Worm (Caenorhabditis elegans) whole organism, early embryonic: ENCODE results near the gene srlf-16.

Experiments used
- aly-1 ChIP-seq: sonication (generic microtip); optimal IDR thresholded peaks from 2 replicates; lab custom pipeline; 2016; ENCODE audit warnings: missing genetic modification characterization, missing compliant biosample characterization
- ama-1 ChIP-seq: fragments of 150-350 bp; optimal IDR thresholded peaks from 2 replicates; lab custom pipeline; 2014
- ets-7 ChIP-seq: sonication (generic microtip); optimal IDR thresholded peaks from 2 replicates; lab custom pipeline; 2016; ENCODE audit warnings: missing genotype, missing genetic modification characterization, missing compliant biosample characterization
- flt-1 ChIP-seq: fragments of 200-800 bp; sonication (Bioruptor generic); IDR thresholded peaks from 2 replicates; pipeline ENCODE4 v1.3.6; 2022; ENCODE audit warnings: missing genetic modification characterization, missing compliant biosample characterization
- hmbx-1 ChIP-seq: sonication (generic microtip); optimal IDR thresholded peaks from 2 replicates; lab custom pipeline; 2016; ENCODE audit warnings: mild to moderate bottlenecking, missing genetic modification characterization, missing compliant biosample characterization
- hnd-1 ChIP-seq: sonication (generic microtip); optimal IDR thresholded peaks from 2 replicates; lab custom pipeline; 2016; ENCODE audit warnings: missing genetic modification characterization, missing compliant biosample characterization
- tra-4 ChIP-seq: sonication (generic microtip); optimal IDR thresholded peaks from 2 replicates; lab custom pipeline; 2017; ENCODE audit warnings: missing genetic modification characterization, missing compliant biosample characterization

- TF ChIP-seq flt-1 (GFP tag; lab: Robert Waterston, UW) (no peak), ets-7 (no peak), hnd-1 (tag; lab: Kevin White, UChicago) (no peak), hmbx-1 (tag; lab: Kevin White, UChicago) (no peak), tra-4 (tag; lab: Kevin White, UChicago) (no peak), aly-1 (tag; lab: Kevin White, UChicago) (no peak), ama-1 (lab: Kevin White, UChicago) (no peak)
Measured at ce11 chrV:8092385-8092784, 12.2 kb upstream of the srlf-16 start, which contains the start of gene str-129.
